Worm (Caenorhabditis elegans): ENCODE measurements around the gene ire-1.

DNA sequence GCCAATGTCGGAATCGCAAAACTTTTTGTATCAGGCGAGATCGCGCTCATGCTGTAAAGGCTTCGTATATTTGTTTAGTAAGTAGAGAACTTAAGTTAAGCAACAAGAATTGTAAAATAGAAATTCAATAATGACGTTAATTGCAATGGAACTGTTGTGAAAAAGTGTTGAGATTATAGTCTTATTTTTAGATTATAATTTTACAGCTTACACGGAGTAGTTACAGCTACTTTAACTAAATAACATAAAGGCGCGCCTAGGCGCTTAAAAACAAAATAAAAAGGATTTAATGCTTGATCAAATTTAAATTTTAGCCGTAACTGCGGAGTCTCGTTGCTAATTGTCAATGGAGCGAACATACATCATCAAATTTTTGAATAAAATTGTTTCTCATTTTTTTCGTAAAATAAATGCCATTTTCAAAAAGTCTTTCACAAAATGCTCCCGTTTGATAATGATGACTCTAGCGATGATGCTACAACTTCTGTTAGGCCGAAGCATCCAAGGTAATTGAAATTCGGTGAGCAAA, 37.5 kb upstream of the ire-1 start, which contains the start of the genes emb-27 and rrf-3:
- no peak for TF ChIP-seq him-1 (tag; optimal IDR thresholded peaks at IDR 0.05)
- TF ChIP-seq dao-5 (tag; optimal IDR thresholded peaks at IDR 0.05): no peak

Data from whole organism, L4/young adult.